Worm (Caenorhabditis elegans) whole organism, late embryonic: ENCODE results near the gene nlp-59.

Experiments
- C08G9.2 ChIP-seq: sonication (generic microtip); optimal IDR thresholded peaks from 2 replicates; lab custom pipeline; 2016; ENCODE audit warnings: mild to moderate bottlenecking, missing genetic modification characterization, moderate library complexity, missing compliant biosample characterization
- C38D4.7 ChIP-seq: fragments of 200-800 bp; sonication (Bioruptor generic); optimal IDR thresholded peaks from 2 replicates; lab custom pipeline; 2018; ENCODE audit warnings: mild to moderate bottlenecking, missing genetic modification characterization, moderate library complexity, missing compliant biosample characterization
- F13H6.1 ChIP-seq: sonication (generic microtip); optimal IDR thresholded peaks from 2 replicates; lab custom pipeline; 2016; ENCODE audit warnings: missing genetic modification characterization, missing compliant biosample characterization
- K02D7.2 ChIP-seq: sonication (generic microtip); optimal IDR thresholded peaks from 2 replicates; lab custom pipeline; 2017; ENCODE audit warnings: mild to moderate bottlenecking, missing genetic modification characterization, missing compliant biosample characterization
- K09A11.1 ChIP-seq: sonication (generic microtip); optimal IDR thresholded peaks from 2 replicates; lab custom pipeline; 2017; ENCODE audit warnings: antibody characterized with exemption, mild to moderate bottlenecking, missing genetic modification characterization, missing compliant biosample characterization; ENCODE audit not compliant: insufficient read depth
- ceh-14 ChIP-seq: sonication (generic microtip); optimal IDR thresholded peaks from 2 replicates; lab custom pipeline; 2016; ENCODE audit warnings: missing genotype, missing genetic modification characterization, missing compliant biosample characterization
- ceh-18 ChIP-seq: sonication (generic microtip); optimal IDR thresholded peaks from 2 replicates; lab custom pipeline; 2016; ENCODE audit warnings: missing genetic modification characterization, missing compliant biosample characterization
- ceh-19 ChIP-seq: fragments of 200-800 bp; sonication (Bioruptor generic); optimal IDR thresholded peaks from 2 replicates; lab custom pipeline; 2018; ENCODE audit warnings: mild to moderate bottlenecking, missing genetic modification characterization, missing compliant biosample characterization
- ceh-2 ChIP-seq: sonication (generic microtip); optimal IDR thresholded peaks from 2 replicates; lab custom pipeline; 2016; ENCODE audit warnings: missing genotype, missing genetic modification characterization, missing compliant biosample characterization
- ceh-22 ChIP-seq: sonication (generic microtip); optimal IDR thresholded peaks from 2 replicates; lab custom pipeline; 2017; ENCODE audit warnings: missing biosample characterization, missing genetic modification characterization
- ceh-24 ChIP-seq: sonication (generic microtip); optimal IDR thresholded peaks from 2 replicates; lab custom pipeline; 2016; ENCODE audit warnings: mild to moderate bottlenecking, missing genetic modification characterization, missing compliant biosample characterization
- ceh-30 ChIP-seq: fragments of 150-350 bp; optimal IDR thresholded peaks from 2 replicates; lab custom pipeline; 2014; ENCODE audit warnings: missing biosample characterization, missing genetic modification characterization
- ceh-31 ChIP-seq: sonication (generic microtip); optimal IDR thresholded peaks from 2 replicates; lab custom pipeline; 2016; ENCODE audit warnings: missing genetic modification characterization, missing compliant biosample characterization
- ceh-34 ChIP-seq: sonication (generic microtip); optimal IDR thresholded peaks from 2 replicates; lab custom pipeline; 2016; ENCODE audit warnings: mild to moderate bottlenecking, missing genetic modification characterization, missing compliant biosample characterization
- ceh-45 ChIP-seq: fragments of 200-800 bp; sonication (Bioruptor generic); IDR thresholded peaks from 2 replicates; pipeline ENCODE4 v1.3.6; 2022; ENCODE audit warnings: missing genetic modification reagents, missing genetic modification characterization, missing compliant biosample characterization
- ceh-6 ChIP-seq: fragments of 200-800 bp; sonication (Bioruptor generic); optimal IDR thresholded peaks from 2 replicates; lab custom pipeline; 2018; ENCODE audit warnings: mild to moderate bottlenecking, missing genetic modification characterization, missing compliant biosample characterization
- ceh-9 ChIP-seq: sonication (generic microtip); optimal IDR thresholded peaks from 2 replicates; lab custom pipeline; 2016; ENCODE audit warnings: mild to moderate bottlenecking, missing genetic modification characterization, inconsistent platforms, missing compliant biosample characterization
- dmd-4 ChIP-seq: sonication (generic microtip); optimal IDR thresholded peaks from 2 replicates; lab custom pipeline; 2016; ENCODE audit warnings: borderline replicate concordance, missing genetic modification characterization, missing compliant biosample characterization
- dve-1 ChIP-seq: sonication (generic microtip); optimal IDR thresholded peaks from 2 replicates; lab custom pipeline; 2017; ENCODE audit warnings: antibody characterized with exemption, mild to moderate bottlenecking, missing genetic modification characterization, missing compliant biosample characterization
- elt-2 ChIP-seq: sonication (generic microtip); optimal IDR thresholded peaks from 2 replicates; lab custom pipeline; 2016; ENCODE audit warnings: missing genetic modification reagents, missing genetic modification characterization, missing compliant biosample characterization
- elt-4 ChIP-seq: sonication (generic microtip); optimal IDR thresholded peaks from 2 replicates; lab custom pipeline; 2016; ENCODE audit warnings: missing genetic modification characterization, missing compliant biosample characterization
- eyg-1 ChIP-seq: sonication (generic microtip); optimal IDR thresholded peaks from 2 replicates; lab custom pipeline; 2016; ENCODE audit warnings: missing genotype, missing genetic modification characterization, missing compliant biosample characterization
- fax-1 ChIP-seq: sonication (generic microtip); optimal IDR thresholded peaks from 2 replicates; lab custom pipeline; 2016; ENCODE audit warnings: missing genotype, missing genetic modification characterization, missing compliant biosample characterization
- fkh-10 ChIP-seq: fragments of 150-350 bp; optimal IDR thresholded peaks from 2 replicates; lab custom pipeline; 2014; ENCODE audit warnings: missing biosample characterization, missing genetic modification reagents, missing genetic modification characterization
- hlh-13 ChIP-seq: fragments of 200-800 bp; sonication (Bioruptor generic); optimal IDR thresholded peaks from 2 replicates; lab custom pipeline; 2018; ENCODE audit warnings: mild to moderate bottlenecking, missing genetic modification characterization, missing compliant biosample characterization
- hlh-15 ChIP-seq: sonication (generic microtip); optimal IDR thresholded peaks from 2 replicates; lab custom pipeline; 2016; ENCODE audit warnings: missing genetic modification characterization, missing compliant biosample characterization
- lim-6 ChIP-seq: sonication (generic microtip); optimal IDR thresholded peaks from 2 replicates; lab custom pipeline; 2016; ENCODE audit warnings: missing genetic modification characterization, missing compliant biosample characterization
- lin-11 ChIP-seq: fragments of 200-800 bp; sonication (Bioruptor generic); optimal IDR thresholded peaks from 2 replicates; lab custom pipeline; 2018; ENCODE audit warnings: mild to moderate bottlenecking, missing genetic modification characterization, missing compliant biosample characterization
- mec-3 ChIP-seq: sonication (generic microtip); optimal IDR thresholded peaks from 2 replicates; lab custom pipeline; 2016; ENCODE audit warnings: borderline replicate concordance, missing genetic modification characterization, missing compliant biosample characterization
- nfya-1 ChIP-seq: sonication (generic microtip); optimal IDR thresholded peaks from 2 replicates; lab custom pipeline; 2017; ENCODE audit warnings: missing genetic modification characterization, mild to moderate bottlenecking, missing compliant biosample characterization, antibody characterized with exemption, moderate library complexity
- nhr-11 ChIP-seq: fragments of 150-350 bp; optimal IDR thresholded peaks from 2 replicates; lab custom pipeline; 2014; ENCODE audit warnings: missing biosample characterization, missing genetic modification characterization
- npax-4 ChIP-seq: sonication (generic microtip); optimal IDR thresholded peaks from 2 replicates; lab custom pipeline; 2016; ENCODE audit warnings: missing genetic modification characterization, missing compliant biosample characterization
- odd-2 ChIP-seq: sonication (generic microtip); optimal IDR thresholded peaks from 2 replicates; lab custom pipeline; 2017; ENCODE audit warnings: antibody characterized with exemption, mild to moderate bottlenecking, missing genetic modification characterization, missing compliant biosample characterization
- pag-3 ChIP-seq: sonication (generic microtip); optimal IDR thresholded peaks from 2 replicates; lab custom pipeline; 2016; ENCODE audit warnings: missing compliant biosample characterization, missing genetic modification characterization, borderline replicate concordance
- pat-9 ChIP-seq: fragments of 200-800 bp; sonication (Bioruptor generic); optimal IDR thresholded peaks from 2 replicates; lab custom pipeline; 2018; ENCODE audit warnings: mild to moderate bottlenecking, missing genetic modification characterization, moderate library complexity, missing compliant biosample characterization
- pax-1 ChIP-seq: fragments of 150-350 bp; optimal IDR thresholded peaks from 2 replicates; lab custom pipeline; 2014; ENCODE audit warnings: missing biosample characterization, missing genetic modification characterization
- pha-4 ChIP-seq: fragments of 150-350 bp; optimal IDR thresholded peaks from 2 replicates; lab custom pipeline; 2018; ENCODE audit warnings: missing biosample characterization, missing genetic modification reagents, missing genetic modification characterization
- pqm-1 ChIP-seq: sonication (generic microtip); optimal IDR thresholded peaks from 2 replicates; lab custom pipeline; 2016; ENCODE audit warnings: missing genetic modification characterization, missing compliant biosample characterization
- ref-2 ChIP-seq: sonication (generic microtip); optimal IDR thresholded peaks from 2 replicates; lab custom pipeline; 2016; ENCODE audit warnings: missing genetic modification characterization, missing compliant biosample characterization
- sdc-2 ChIP-seq: sonication (generic microtip); optimal IDR thresholded peaks from 2 replicates; lab custom pipeline; 2016; ENCODE audit warnings: missing genotype, missing genetic modification characterization, missing compliant biosample characterization
- syd-9 ChIP-seq: sonication (generic microtip); optimal IDR thresholded peaks from 2 replicates; lab custom pipeline; 2016; ENCODE audit warnings: mild to moderate bottlenecking, missing genetic modification characterization, moderate library complexity, missing compliant biosample characterization
- tbx-7 ChIP-seq: sonication (generic microtip); optimal IDR thresholded peaks from 2 replicates; lab custom pipeline; 2016; ENCODE audit warnings: missing genotype, missing genetic modification characterization, missing compliant biosample characterization
- unc-86 ChIP-seq: sonication (generic microtip); optimal IDR thresholded peaks from 2 replicates; lab custom pipeline; 2016; ENCODE audit warnings: missing genetic modification characterization, missing compliant biosample characterization
- zip-5 ChIP-seq: sonication (generic microtip); optimal IDR thresholded peaks from 2 replicates; lab custom pipeline; 2016; ENCODE audit warnings: missing genetic modification characterization, missing compliant biosample characterization
- ztf-16 ChIP-seq: sonication (generic microtip); optimal IDR thresholded peaks from 2 replicates; lab custom pipeline; 2017; ENCODE audit warnings: missing genetic modification characterization, missing compliant biosample characterization

Gene nlp-59

ce11 chrV:14945124-14945523 lies 26.1 kb upstream of the nlp-59 start:
- TF ChIP-seq F13H6.1 (no peak), fax-1 (tag; lab: Kevin White, UChicago) (no peak), npax-4 (tag; lab: Kevin White, UChicago) (no peak), ceh-19 (no peak), eyg-1 (tag; lab: Kevin White, UChicago) (no peak), elt-4 (tag; lab: Kevin White, UChicago) (no peak), pat-9 (tag; lab: Kevin White, UChicago) (no peak), pha-4 (tag; lab: Kevin White, UChicago) (no peak), hlh-15 (tag; lab: Kevin White, UChicago) (no peak), ceh-18 (tag; lab: Kevin White, UChicago) (no peak), nhr-11 (tag; lab: Kevin White, UChicago) (no peak), ceh-31 (no peak), nfya-1 (no peak), dve-1 (tag; lab: Kevin White, UChicago) (no peak), ref-2 (tag; lab: Kevin White, UChicago) (no peak), K02D7.2 (no peak), pax-1 (tag; lab: Kevin White, UChicago) (no peak), unc-86 (tag; lab: Kevin White, UChicago) (no peak), elt-2 (tag; lab: Kevin White, UChicago) (no peak), sdc-2 (no peak)

ce11 chrV:14945697-14946096 lies 25.5 kb upstream of the nlp-59 start, which contains the start of gene C30G7.3:
C30G7.3 (minus strand) TSS chrV:14945704.
- TF ChIP-seq mec-3 (tag; lab: Kevin White, UChicago) (no peak), ceh-6 (GFP tag; lab: Kevin White, UChicago) (no peak), lin-11 (no peak)
- TF ChIP-seq, all 69 proteins: peak for 0

- TF ChIP-seq mec-3 (tag; lab: Kevin White, UChicago) (no peak), elt-2 (tag; lab: Kevin White, UChicago) (no peak), ceh-45 (GFP tag; lab: Robert Waterston, UW) (no peak), pax-1 (tag; lab: Kevin White, UChicago) (no peak), C08G9.2 (no peak), ceh-22 (tag; lab: Kevin White, UChicago) (no peak), ceh-6 (GFP tag; lab: Kevin White, UChicago) (no peak), fax-1 (tag; lab: Kevin White, UChicago) (no peak), ceh-34 (tag; lab: Kevin White, UChicago) (no peak), F13H6.1 (no peak), pqm-1 (tag; lab: Kevin White, UChicago) (no peak), dve-1 (tag; lab: Kevin White, UChicago) (no peak), odd-2 (tag; lab: Kevin White, UChicago) (no peak), ceh-9 (tag; lab: Kevin White, UChicago) (no peak), pag-3 (tag; lab: Kevin White, UChicago) (no peak), ceh-2 (tag; lab: Kevin White, UChicago) (no peak), ceh-31 (no peak)
Measured at ce11 chrV:14947022-14947421, 24.2 kb upstream of the nlp-59 start, which contains the start of gene C30G7.4. C30G7.4 (minus strand) TSS chrV:14947122.

ce11 chrV:14948566-14948965 lies 22.7 kb upstream of the nlp-59 start:
- no peak for TF ChIP-seq C38D4.7 (GFP tag; lab: Kevin White, UChicago)
- no peak for TF ChIP-seq syd-9 (tag; lab: Kevin White, UChicago)
- TF ChIP-seq nhr-11 (tag; lab: Kevin White, UChicago) = no peak
- no peak for TF ChIP-seq K09A11.1 (tag; lab: Kevin White, UChicago)
- no peak for TF ChIP-seq ceh-14 (tag; lab: Kevin White, UChicago)
- no peak for TF ChIP-seq unc-86 (tag; lab: Kevin White, UChicago)
- TF ChIP-seq fkh-10 (GFP tag; lab: Kevin White, UChicago) = no peak
- no peak for TF ChIP-seq lim-6 (tag; lab: Kevin White, UChicago)
- no peak for TF ChIP-seq ceh-19
- TF ChIP-seq ceh-30 (tag; lab: Kevin White, UChicago) = no peak
- no peak for TF ChIP-seq tbx-7 (tag; lab: Kevin White, UChicago)
- no peak for TF ChIP-seq ceh-2 (tag; lab: Kevin White, UChicago)
- TF ChIP-seq ceh-24 (tag; lab: Kevin White, UChicago) = no peak
- no peak for TF ChIP-seq zip-5 (tag; lab: Kevin White, UChicago)
- no peak for TF ChIP-seq pqm-1 (tag; lab: Kevin White, UChicago)
- TF ChIP-seq dmd-4 (tag; lab: Kevin White, UChicago) = no peak
- no peak for TF ChIP-seq ref-2 (tag; lab: Kevin White, UChicago)
- no peak for TF ChIP-seq hlh-13 (GFP tag; lab: Kevin White, UChicago)
- TF ChIP-seq C08G9.2 = no peak
- TF ChIP-seq ztf-16 (tag; lab: Kevin White, UChicago) = no peak
